Worm (Caenorhabditis elegans): ENCODE data around the gene ugt-11.

ugt-11 gene

ce11 chrV:4868698-4869097 is 26.2 kb downstream of the ugt-11 start:
- TF ChIP-seq dsc-1 (tag; optimal IDR thresholded peaks at IDR 0.05) (peak; percentile 94), fkh-4 (tag; optimal IDR thresholded peaks at IDR 0.05; ENCODE audit: borderline replicate concordance) (peak; percentile 77), unc-86 (tag; optimal IDR thresholded peaks at IDR 0.05) (no peak)

- TF ChIP-seq unc-86 (tag; optimal IDR thresholded peaks at IDR 0.05) = peak; percentile 18
- TF ChIP-seq lin-14 (GFP tag; optimal IDR thresholded peaks at IDR 0.05) = peak; percentile 21
- peak; percentile 52 for TF ChIP-seq fkh-8 (tag; optimal IDR thresholded peaks at IDR 0.05)
- TF ChIP-seq blmp-1 (tag; optimal IDR thresholded peaks at IDR 0.05) = no peak
- TF ChIP-seq nhr-71 (tag; optimal IDR thresholded peaks at IDR 0.05) = peak; percentile 46
- TF ChIP-seq grh-1 (GFP tag; IDR thresholded peaks at IDR 0.05) = no peak
- TF ChIP-seq hlh-4 (tag; optimal IDR thresholded peaks at IDR 0.05) = peak; percentile 59
- peak; percentile 32 for TF ChIP-seq dsc-1 (tag; optimal IDR thresholded peaks at IDR 0.05)
- TF ChIP-seq aha-1 (tag; optimal IDR thresholded peaks at IDR 0.05) = no peak
- no peak for TF ChIP-seq Y116A8C.19 (tag; optimal IDR thresholded peaks at IDR 0.05; ENCODE audit: borderline replicate concordance)
- no peak for TF ChIP-seq lir-3 (tag; optimal IDR thresholded peaks at IDR 0.05; ENCODE audit: poor library complexity)
- TF ChIP-seq C04F5.9 (tag; optimal IDR thresholded peaks at IDR 0.05) = no peak
Observed at ce11 chrV:4867535-4867934, 27.3 kb downstream of the ugt-11 start.

ce11 chrV:4865364-4865763 is 29.5 kb downstream of the ugt-11 start, which contains the start of gene srd-32:
TSS of gene srd-32 (plus strand) at chrV:4865664.
- TF ChIP-seq efl-1 (optimal IDR thresholded peaks at IDR 0.05) (no peak), efl-1 (GFP tag; optimal IDR thresholded peaks at IDR 0.05 in 1 of 2) (no peak), nhr-47 (tag; optimal IDR thresholded peaks at IDR 0.05) (no peak), dsc-1 (tag; optimal IDR thresholded peaks at IDR 0.05) (peak; percentile 68), lir-3 (tag; optimal IDR thresholded peaks at IDR 0.05; ENCODE audit: poor library complexity) (no peak), C16A3.4 (tag; optimal IDR thresholded peaks at IDR 0.05) (no peak)

ce11 chrV:4864330-4864729 is 30.5 kb downstream of the ugt-11 start:
- TF ChIP-seq ceh-90 (tag; optimal IDR thresholded peaks at IDR 0.05) = no peak
- TF ChIP-seq fkh-8 (tag; optimal IDR thresholded peaks at IDR 0.05) = peak; percentile 4
- no peak for TF ChIP-seq mab-9 (GFP tag; IDR thresholded peaks at IDR 0.05)
- peak; percentile 78 for TF ChIP-seq fkh-4 (tag; optimal IDR thresholded peaks at IDR 0.05; ENCODE audit: borderline replicate concordance)
- TF ChIP-seq ets-5 (GFP tag; IDR thresholded peaks at IDR 0.05) = no peak
- TF ChIP-seq lin-15B (tag; optimal IDR thresholded peaks at IDR 0.05) = no peak
- no peak for TF ChIP-seq nhr-90 (tag; optimal IDR thresholded peaks at IDR 0.05; ENCODE audit: poor library complexity)
- no peak for TF ChIP-seq nhr-84 (tag; optimal IDR thresholded peaks at IDR 0.05)
- TF ChIP-seq pag-3 (tag; optimal IDR thresholded peaks at IDR 0.05; ENCODE audit: borderline replicate concordance, insufficient read depth) = no peak
- TF ChIP-seq lin-39 (tag; optimal IDR thresholded peaks at IDR 0.05) = no peak
- TF ChIP-seq Y116A8C.19 (tag; optimal IDR thresholded peaks at IDR 0.05; ENCODE audit: borderline replicate concordance) = no peak
- no peak for TF ChIP-seq sptf-1 (tag; optimal IDR thresholded peaks at IDR 0.05)
- TF ChIP-seq egl-13 (tag; optimal IDR thresholded peaks at IDR 0.05) = no peak
- TF ChIP-seq tlp-1 (tag; optimal IDR thresholded peaks at IDR 0.05) = no peak
- TF ChIP-seq unc-130 (tag; optimal IDR thresholded peaks at IDR 0.05) = no peak
- no peak for TF ChIP-seq C16A3.4 (tag; optimal IDR thresholded peaks at IDR 0.05)
- TF ChIP-seq nhr-77 (tag; optimal IDR thresholded peaks at IDR 0.05) = no peak
- no peak for TF ChIP-seq fkh-10 (GFP tag; optimal IDR thresholded peaks at IDR 0.05)
- no peak for TF ChIP-seq hpl-2 (GFP tag; optimal IDR thresholded peaks at IDR 0.05)
- no peak for TF ChIP-seq nhr-237 (tag; optimal IDR thresholded peaks at IDR 0.05)
- TF ChIP-seq jun-1 (tag; optimal IDR thresholded peaks at IDR 0.05) = no peak
- no peak for TF ChIP-seq lin-35 (GFP tag; optimal IDR thresholded peaks at IDR 0.05)
- peak; percentile 92 for TF ChIP-seq dsc-1 (tag; optimal IDR thresholded peaks at IDR 0.05)
- no peak for TF ChIP-seq ceh-82 (tag; optimal IDR thresholded peaks at IDR 0.05)
- TF ChIP-seq unc-86 (tag; optimal IDR thresholded peaks at IDR 0.05) = no peak
- no peak for TF ChIP-seq lsy-2 (tag; optimal IDR thresholded peaks at IDR 0.05)

Data from whole organism, L1 larva.